Fruit fly (Drosophila melanogaster) whole organism, pupa: ENCODE measurements around the gene CG42296.

Experiments used
- CG10348 ChIP-seq: fragments of 200-800 bp; sonication (Bioruptor generic); IDR thresholded peaks from 2 replicates; pipeline ENCODE4 v1.3.6; 2022; ENCODE audit warnings: missing biosample characterization, missing genetic modification characterization
- CG12605 ChIP-seq: fragments of 200-800 bp; sonication (Bioruptor generic); IDR thresholded peaks from 2 replicates; pipeline ENCODE4 v1.3.6; 2022; ENCODE audit warnings: missing biosample characterization, missing genetic modification characterization
- CG13204 ChIP-seq: fragments of 200-800 bp; sonication (Bioruptor generic); optimal IDR thresholded peaks from 2 replicates; lab custom pipeline; 2018; ENCODE audit warnings: missing biosample characterization, mild to moderate bottlenecking, missing genetic modification characterization, moderate library complexity
- CG14655 ChIP-seq: fragments of 200-800 bp; sonication (Bioruptor generic); optimal IDR thresholded peaks from 3 replicates; lab custom pipeline; 2017; ENCODE audit warnings: mild to moderate bottlenecking, missing biosample characterization, missing genetic modification reagents, missing genetic modification characterization
- CG15710 ChIP-seq: fragments of 200-800 bp; sonication (Bioruptor generic); optimal IDR thresholded peaks from 2 replicates; lab custom pipeline; 2018; ENCODE audit warnings: missing biosample characterization, mild to moderate bottlenecking, missing genetic modification characterization, moderate library complexity
- CG17806 ChIP-seq: fragments of 200-800 bp; sonication (Bioruptor generic); optimal IDR thresholded peaks from 2 replicates; lab custom pipeline; 2018; ENCODE audit warnings: missing biosample characterization, mild to moderate bottlenecking, missing genetic modification characterization, moderate library complexity
- CG32121 ChIP-seq: fragments of 200-800 bp; sonication (Bioruptor generic); IDR thresholded peaks from 2 replicates; pipeline ENCODE4 v1.3.6; 2022; ENCODE audit warnings: missing biosample characterization, missing genetic modification characterization
- CG34367 ChIP-seq: fragments of 200-800 bp; sonication (Bioruptor generic); optimal IDR thresholded peaks from 2 replicates; lab custom pipeline; 2018; ENCODE audit warnings: missing biosample characterization, mild to moderate bottlenecking, missing genetic modification characterization
- CG4496 ChIP-seq: fragments of 200-800 bp; sonication (Bioruptor generic); IDR thresholded peaks from 3 replicates; pipeline ENCODE4 v1.3.6; 2022; ENCODE audit warnings: missing biosample characterization, missing genetic modification characterization
- CG8301 ChIP-seq: fragments of 200-800 bp; sonication (Bioruptor generic); optimal IDR thresholded peaks from 2 replicates; lab custom pipeline; 2018; ENCODE audit warnings: missing biosample characterization, mild to moderate bottlenecking, missing genetic modification characterization
- D1 ChIP-seq: fragments of 200-800 bp; sonication (Bioruptor generic); optimal IDR thresholded peaks from 2 replicates; lab custom pipeline; 2018; ENCODE audit warnings: missing biosample characterization, mild to moderate bottlenecking, missing genetic modification characterization, moderate library complexity
- EcR ChIP-seq: fragments of 200-800 bp; sonication (Bioruptor generic); optimal IDR thresholded peaks from 3 replicates; lab custom pipeline; 2019; ENCODE audit warnings: missing biosample characterization, missing genetic modification characterization, mild to moderate bottlenecking, moderate library complexity, missing genetic modification reagents
- Ets98B ChIP-seq: fragments of 200-800 bp; sonication (Bioruptor generic); IDR thresholded peaks from 2 replicates; pipeline ENCODE4 v1.3.6; 2022; ENCODE audit warnings: missing biosample characterization, missing genetic modification characterization
- Pif1A ChIP-seq: fragments of 200-800 bp; sonication (Bioruptor generic); optimal IDR thresholded peaks from 3 replicates; lab custom pipeline; 2016; ENCODE audit warnings: missing biosample characterization, missing genetic modification characterization
- Pif1B ChIP-seq: fragments of 200-800 bp; sonication (Bioruptor generic); optimal IDR thresholded peaks from 3 replicates; lab custom pipeline; 2016; ENCODE audit warnings: missing biosample characterization, missing genetic modification characterization
- Snoo ChIP-seq: fragments of 200-800 bp; sonication (Bioruptor generic); optimal IDR thresholded peaks from 3 replicates; lab custom pipeline; 2017; ENCODE audit warnings: missing biosample characterization, mild to moderate bottlenecking, missing genetic modification characterization, inconsistent platforms
- fd96Ca ChIP-seq: fragments of 200-800 bp; sonication (Bioruptor generic); IDR thresholded peaks from 3 replicates; pipeline ENCODE4 v1.3.6; 2022; ENCODE audit warnings: missing biosample characterization, missing genetic modification characterization
- gl ChIP-seq: fragments of 200-800 bp; sonication (Bioruptor generic); optimal IDR thresholded peaks from 2 replicates; lab custom pipeline; 2018; ENCODE audit warnings: missing biosample characterization, mild to moderate bottlenecking, missing genetic modification characterization
- rn ChIP-seq: fragments of 200-800 bp; sonication (Bioruptor generic); IDR thresholded peaks from 2 replicates; pipeline ENCODE4 v1.3.6; 2022; ENCODE audit warnings: missing biosample characterization, missing genetic modification characterization

The CG42296 gene

dm6 chr2L:2008980-2009954 lies 26.6 kb downstream of the CG42296 start, which contains the start of gene CG4238:
Gene CG4238 (plus strand): TSS chr2L:2009859.
- TF ChIP-seq D1 (peak; percentile 9), gl (tag; lab: Kevin White, UChicago) (no peak)

dm6 chr2L:2008114-2008513 lies 27.7 kb downstream of the CG42296 start, which contains the start of gene Nplp4:
Gene Nplp4 (plus strand): TSS chr2L:2008414.
- TF ChIP-seq CG17806 (no peak), EcR (GFP tag; lab: Kevin White, UChicago) (no peak), CG12605 (GFP tag; lab: Robert Waterston, UW) (no peak), Pif1B (GFP tag; lab: Kevin White, UChicago) (no peak), gl (tag; lab: Kevin White, UChicago) (no peak), CG10348 (GFP tag; lab: Robert Waterston, UW) (no peak)

dm6 chr2L:2007093-2007492 lies 28.7 kb downstream of the CG42296 start, which contains the start of gene CG15353:
Gene CG15353 (minus strand): TSS chr2L:2007193.
- TF ChIP-seq CG15710 (tag; lab: Kevin White, UChicago) (no peak), gl (tag; lab: Kevin White, UChicago) (no peak), CG34367 (tag; lab: Kevin White, UChicago) (no peak), CG13204 (GFP tag; lab: Kevin White, UChicago) (no peak), Snoo (tag; lab: Kevin White, UChicago) (no peak), fd96Ca (GFP tag; lab: Robert Waterston, UW) (no peak), CG4496 (no peak), rn (GFP tag; lab: Robert Waterston, UW) (no peak), CG14655 (no peak), CG17806 (no peak), Ets98B (GFP tag; lab: Robert Waterston, UW) (no peak)

- no peak for TF ChIP-seq CG8301
- TF ChIP-seq gl (tag; lab: Kevin White, UChicago): no peak
- no peak for TF ChIP-seq Pif1B (GFP tag; lab: Kevin White, UChicago)
- no peak for TF ChIP-seq CG10348 (GFP tag; lab: Robert Waterston, UW)
Observed at dm6 chr2L:2006082-2006669, 29.7 kb downstream of the CG42296 start, which contains the start of gene CG33543. Gene CG33543 (minus strand): TSS chr2L:2006313.

dm6 chr2L:1992060-1992459 lies 43.8 kb downstream of the CG42296 start, which contains the start of gene Obp22a:
Gene Obp22a (minus strand): TSS chr2L:1992160.
- TF ChIP-seq CG14655 (no peak), CG10348 (GFP tag; lab: Robert Waterston, UW) (no peak), Snoo (tag; lab: Kevin White, UChicago) (no peak), CG12605 (GFP tag; lab: Robert Waterston, UW) (no peak), CG32121 (GFP tag; lab: Robert Waterston, UW) (no peak), EcR (GFP tag; lab: Kevin White, UChicago) (no peak), Pif1A (GFP tag; lab: Kevin White, UChicago) (no peak), CG8301 (no peak), Ets98B (GFP tag; lab: Robert Waterston, UW) (no peak), rn (GFP tag; lab: Robert Waterston, UW) (no peak), gl (tag; lab: Kevin White, UChicago) (no peak), fd96Ca (GFP tag; lab: Robert Waterston, UW) (no peak), Pif1B (GFP tag; lab: Kevin White, UChicago) (no peak)
- TF ChIP-seq, all 21 proteins: peak for 0

- 0 out of 2 replicates have a peak, but pooled peaks have one; percentile 14 for TF ChIP-seq CG12605 (GFP tag; lab: Robert Waterston, UW)
- TF ChIP-seq D1: no peak
- peak; percentile 57 for TF ChIP-seq EcR (GFP tag; lab: Kevin White, UChicago)
Observed at dm6 chr2L:1989278-1989918, 46.4 kb downstream of the CG42296 start.

dm6 chr2L:1988192-1988561 lies 47.7 kb downstream of the CG42296 start, which contains the start of gene Npc2a:
Gene Npc2a (plus strand): TSS chr2L:1988290.
- no peak for TF ChIP-seq CG34367 (tag; lab: Kevin White, UChicago)
- TF ChIP-seq D1: no peak
- 0 out of 2 replicates have a peak, but pooled peaks have one; percentile 33 for TF ChIP-seq CG12605 (GFP tag; lab: Robert Waterston, UW)
- TF ChIP-seq, all 21 proteins: peak for 1
